Worm (Caenorhabditis elegans) whole organism, late embryonic: ENCODE measurements around the gene nlp-36.

Source experiments
- F13H6.1 ChIP-seq: sonication (generic microtip); optimal IDR thresholded peaks from 2 replicates; lab custom pipeline; 2016; ENCODE audit warnings: missing genetic modification characterization, missing compliant biosample characterization
- K02D7.2 ChIP-seq: sonication (generic microtip); optimal IDR thresholded peaks from 2 replicates; lab custom pipeline; 2017; ENCODE audit warnings: mild to moderate bottlenecking, missing genetic modification characterization, missing compliant biosample characterization
- Y22D7AL.16 ChIP-seq: sonication (generic microtip); optimal IDR thresholded peaks from 2 replicates; lab custom pipeline; 2016; ENCODE audit warnings: missing genetic modification characterization, missing compliant biosample characterization
- ahr-1 ChIP-seq: sonication (generic microtip); optimal IDR thresholded peaks from 2 replicates; lab custom pipeline; 2016; ENCODE audit warnings: missing genetic modification characterization, missing compliant biosample characterization
- ceh-18 ChIP-seq: sonication (generic microtip); optimal IDR thresholded peaks from 2 replicates; lab custom pipeline; 2016; ENCODE audit warnings: missing genetic modification characterization, missing compliant biosample characterization
- ceh-19 ChIP-seq: fragments of 200-800 bp; sonication (Bioruptor generic); optimal IDR thresholded peaks from 2 replicates; lab custom pipeline; 2018; ENCODE audit warnings: mild to moderate bottlenecking, missing genetic modification characterization, missing compliant biosample characterization
- ceh-2 ChIP-seq: sonication (generic microtip); optimal IDR thresholded peaks from 2 replicates; lab custom pipeline; 2016; ENCODE audit warnings: missing genotype, missing genetic modification characterization, missing compliant biosample characterization
- ceh-31 ChIP-seq: sonication (generic microtip); optimal IDR thresholded peaks from 2 replicates; lab custom pipeline; 2016; ENCODE audit warnings: missing genetic modification characterization, missing compliant biosample characterization
- ceh-34 ChIP-seq: sonication (generic microtip); optimal IDR thresholded peaks from 2 replicates; lab custom pipeline; 2016; ENCODE audit warnings: mild to moderate bottlenecking, missing genetic modification characterization, missing compliant biosample characterization
- ceh-45 ChIP-seq: fragments of 200-800 bp; sonication (Bioruptor generic); IDR thresholded peaks from 2 replicates; pipeline ENCODE4 v1.3.6; 2022; ENCODE audit warnings: missing genetic modification reagents, missing genetic modification characterization, missing compliant biosample characterization
- ceh-6 ChIP-seq: fragments of 200-800 bp; sonication (Bioruptor generic); optimal IDR thresholded peaks from 2 replicates; lab custom pipeline; 2018; ENCODE audit warnings: mild to moderate bottlenecking, missing genetic modification characterization, missing compliant biosample characterization
- elt-2 ChIP-seq: sonication (generic microtip); optimal IDR thresholded peaks from 2 replicates; lab custom pipeline; 2016; ENCODE audit warnings: missing genetic modification reagents, missing genetic modification characterization, missing compliant biosample characterization
- elt-4 ChIP-seq: sonication (generic microtip); optimal IDR thresholded peaks from 2 replicates; lab custom pipeline; 2016; ENCODE audit warnings: missing genetic modification characterization, missing compliant biosample characterization
- fkh-10 ChIP-seq: fragments of 150-350 bp; optimal IDR thresholded peaks from 2 replicates; lab custom pipeline; 2014; ENCODE audit warnings: missing biosample characterization, missing genetic modification reagents, missing genetic modification characterization
- fkh-6 ChIP-seq: sonication (generic microtip); optimal IDR thresholded peaks from 2 replicates; lab custom pipeline; 2016; ENCODE audit warnings: missing genetic modification characterization, missing compliant biosample characterization
- hlh-13 ChIP-seq: fragments of 200-800 bp; sonication (Bioruptor generic); optimal IDR thresholded peaks from 2 replicates; lab custom pipeline; 2018; ENCODE audit warnings: mild to moderate bottlenecking, missing genetic modification characterization, missing compliant biosample characterization
- hlh-15 ChIP-seq: sonication (generic microtip); optimal IDR thresholded peaks from 2 replicates; lab custom pipeline; 2016; ENCODE audit warnings: missing genetic modification characterization, missing compliant biosample characterization
- hlh-30 ChIP-seq: sonication (generic microtip); optimal IDR thresholded peaks from 2 replicates; lab custom pipeline; 2017; ENCODE audit warnings: antibody characterized with exemption, missing genetic modification characterization, missing compliant biosample characterization; ENCODE audit not compliant: insufficient read depth
- hlh-8 ChIP-seq: sonication (generic microtip); optimal IDR thresholded peaks from 2 replicates; lab custom pipeline; 2016; ENCODE audit warnings: missing genotype, missing genetic modification characterization, missing compliant biosample characterization
- lim-6 ChIP-seq: sonication (generic microtip); optimal IDR thresholded peaks from 2 replicates; lab custom pipeline; 2016; ENCODE audit warnings: missing genetic modification characterization, missing compliant biosample characterization
- lin-11 ChIP-seq: fragments of 200-800 bp; sonication (Bioruptor generic); optimal IDR thresholded peaks from 2 replicates; lab custom pipeline; 2018; ENCODE audit warnings: mild to moderate bottlenecking, missing genetic modification characterization, missing compliant biosample characterization
- mec-3 ChIP-seq: sonication (generic microtip); optimal IDR thresholded peaks from 2 replicates; lab custom pipeline; 2016; ENCODE audit warnings: borderline replicate concordance, missing genetic modification characterization, missing compliant biosample characterization
- nfya-1 ChIP-seq: sonication (generic microtip); optimal IDR thresholded peaks from 2 replicates; lab custom pipeline; 2017; ENCODE audit warnings: missing genetic modification characterization, mild to moderate bottlenecking, missing compliant biosample characterization, antibody characterized with exemption, moderate library complexity
- nhr-11 ChIP-seq: fragments of 150-350 bp; optimal IDR thresholded peaks from 2 replicates; lab custom pipeline; 2014; ENCODE audit warnings: missing biosample characterization, missing genetic modification characterization
- npax-4 ChIP-seq: sonication (generic microtip); optimal IDR thresholded peaks from 2 replicates; lab custom pipeline; 2016; ENCODE audit warnings: missing genetic modification characterization, missing compliant biosample characterization
- odd-2 ChIP-seq: sonication (generic microtip); optimal IDR thresholded peaks from 2 replicates; lab custom pipeline; 2017; ENCODE audit warnings: antibody characterized with exemption, mild to moderate bottlenecking, missing genetic modification characterization, missing compliant biosample characterization
- pag-3 ChIP-seq: sonication (generic microtip); optimal IDR thresholded peaks from 2 replicates; lab custom pipeline; 2016; ENCODE audit warnings: missing compliant biosample characterization, missing genetic modification characterization, borderline replicate concordance
- pha-2 ChIP-seq: sonication (generic microtip); optimal IDR thresholded peaks from 2 replicates; lab custom pipeline; 2017; ENCODE audit warnings: mild to moderate bottlenecking, missing genetic modification characterization, missing compliant biosample characterization
- pha-4 ChIP-seq: fragments of 150-350 bp; optimal IDR thresholded peaks from 2 replicates; lab custom pipeline; 2018; ENCODE audit warnings: missing biosample characterization, missing genetic modification reagents, missing genetic modification characterization
- pros-1 ChIP-seq: fragments of 150-350 bp; optimal IDR thresholded peaks from 2 replicates; lab custom pipeline; 2014; ENCODE audit warnings: missing biosample characterization, missing genetic modification reagents, missing genetic modification characterization
- sox-2 ChIP-seq: fragments of 200-800 bp; sonication (Bioruptor generic); IDR thresholded peaks from 2 replicates; pipeline ENCODE4 v1.3.6; 2022; ENCODE audit warnings: missing genetic modification reagents, missing genetic modification characterization, missing compliant biosample characterization
- syd-9 ChIP-seq: sonication (generic microtip); optimal IDR thresholded peaks from 2 replicates; lab custom pipeline; 2016; ENCODE audit warnings: mild to moderate bottlenecking, missing genetic modification characterization, moderate library complexity, missing compliant biosample characterization
- tbx-7 ChIP-seq: sonication (generic microtip); optimal IDR thresholded peaks from 2 replicates; lab custom pipeline; 2016; ENCODE audit warnings: missing genotype, missing genetic modification characterization, missing compliant biosample characterization
- unc-42 ChIP-seq: sonication (generic microtip); optimal IDR thresholded peaks from 2 replicates; lab custom pipeline; 2016; ENCODE audit warnings: missing genotype, missing genetic modification characterization, missing compliant biosample characterization
- unc-55 ChIP-seq: sonication (generic microtip); optimal IDR thresholded peaks from 2 replicates; lab custom pipeline; 2017; ENCODE audit warnings: missing biosample characterization, missing genetic modification reagents, missing genetic modification characterization
- zip-5 ChIP-seq: sonication (generic microtip); optimal IDR thresholded peaks from 2 replicates; lab custom pipeline; 2016; ENCODE audit warnings: missing genetic modification characterization, missing compliant biosample characterization
- ztf-16 ChIP-seq: sonication (generic microtip); optimal IDR thresholded peaks from 2 replicates; lab custom pipeline; 2017; ENCODE audit warnings: missing genetic modification characterization, missing compliant biosample characterization

Gene nlp-36

ce11 chrIII:9474501-9474900 lies 14.0 kb upstream of the nlp-36 start:
- TF ChIP-seq unc-42 (tag; lab: Kevin White, UChicago) (no peak), elt-2 (peak; percentile 1)

- TF ChIP-seq lim-6 (tag; lab: Kevin White, UChicago) (no peak), syd-9 (no peak), hlh-30 (no peak), nfya-1 (no peak), ztf-16 (tag; lab: Kevin White, UChicago) (no peak), K02D7.2 (tag; lab: Kevin White, UChicago) (no peak), ceh-6 (GFP tag; lab: Kevin White, UChicago) (no peak), F13H6.1 (tag; lab: Kevin White, UChicago) (no peak), nhr-11 (tag; lab: Kevin White, UChicago) (no peak), zip-5 (tag; lab: Kevin White, UChicago) (no peak), ahr-1 (tag; lab: Kevin White, UChicago) (no peak), elt-4 (no peak), fkh-6 (tag; lab: Kevin White, UChicago) (no peak), npax-4 (tag; lab: Kevin White, UChicago) (no peak), Y22D7AL.16 (tag; lab: Kevin White, UChicago) (no peak), pha-2 (tag; lab: Kevin White, UChicago) (no peak), ceh-18 (no peak), sox-2 (GFP tag; lab: Robert Waterston, UW) (no peak), pag-3 (tag; lab: Kevin White, UChicago) (no peak)
Measured at ce11 chrIII:9476564-9476963, 12.0 kb upstream of the nlp-36 start.

- TF ChIP-seq hlh-15 (no peak), tbx-7 (tag; lab: Kevin White, UChicago) (no peak), unc-55 (no peak), hlh-8 (tag; lab: Kevin White, UChicago) (no peak), ceh-2 (no peak), mec-3 (tag; lab: Kevin White, UChicago) (no peak), fkh-10 (GFP tag; lab: Kevin White, UChicago) (no peak), ceh-19 (no peak), pha-4 (tag; lab: Kevin White, UChicago) (no peak), fkh-6 (tag; lab: Kevin White, UChicago) (no peak), ceh-45 (no peak), lin-11 (tag; lab: Kevin White, UChicago) (no peak), sox-2 (GFP tag; lab: Robert Waterston, UW) (no peak), pros-1 (tag; lab: Kevin White, UChicago) (no peak), hlh-13 (no peak)
Measured at ce11 chrIII:9482423-9482993, 6.0 kb upstream of the nlp-36 start.

ce11 chrIII:9483716-9484115 lies 4.8 kb upstream of the nlp-36 start:
- TF ChIP-seq unc-42 (tag; lab: Kevin White, UChicago) (peak; percentile 54), odd-2 (tag; lab: Kevin White, UChicago) (no peak), ceh-34 (peak; percentile 32), hlh-13 (no peak), nfya-1 (peak; percentile 59), ztf-16 (tag; lab: Kevin White, UChicago) (no peak), mec-3 (tag; lab: Kevin White, UChicago) (no peak), ceh-31 (peak; percentile 56), hlh-8 (tag; lab: Kevin White, UChicago) (peak; percentile 80), F13H6.1 (tag; lab: Kevin White, UChicago) (no peak)
- TF ChIP-seq, all 69 proteins: peak for 5
